Worm (Caenorhabditis elegans) whole organism, young adult: Measurements from ENCODE around the gene nhr-260.

Source experiments
- F52B5.7 ChIP-seq: sonication (generic microtip); optimal IDR thresholded peaks from 2 replicates; lab custom pipeline; 2016; ENCODE audit warnings: mild to moderate bottlenecking, missing genetic modification characterization, missing compliant biosample characterization
- Y56A3A.18 ChIP-seq: fragments of 200-800 bp; sonication (Bioruptor generic); IDR thresholded peaks from 2 replicates; pipeline ENCODE4 v1.3.6; 2022; ENCODE audit warnings: missing genetic modification reagents, missing genetic modification characterization, missing compliant biosample characterization
- Y79H2A.3 ChIP-seq: fragments of 200-800 bp; sonication (Bioruptor generic); conservative IDR thresholded peaks from 2 replicates; pipeline ENCODE4 v1.3.6; 2022; ENCODE audit warnings: missing genetic modification reagents, missing genetic modification characterization, missing compliant biosample characterization
- ama-1 ChIP-seq, 3 experiments: fragments of 150-350 bp in 1 of 3; sonication (generic microtip) in 2 of 3; optimal IDR thresholded peaks; 2 replicates each; lab custom pipeline; 2014 to 2018; ENCODE audit warnings: missing biosample characterization in 2 of 3, missing genetic modification characterization in 2 of 3, missing genetic modification reagents in 2 of 3
- ceh-40 ChIP-seq: fragments of 200-800 bp; sonication (Bioruptor generic); IDR thresholded peaks from 2 replicates; pipeline ENCODE4 v1.3.6; 2022; ENCODE audit warnings: missing genetic modification characterization, missing compliant biosample characterization
- dpl-1 ChIP-seq: fragments of 150-350 bp; optimal IDR thresholded peaks from 2 replicates; lab custom pipeline; 2014; ENCODE audit warnings: missing biosample characterization, missing genetic modification reagents, missing genetic modification characterization
- gei-17 ChIP-seq: fragments of 200-800 bp; sonication (Bioruptor generic); optimal IDR thresholded peaks from 2 replicates; lab custom pipeline; 2018; ENCODE audit warnings: mild to moderate bottlenecking, missing genetic modification characterization, missing compliant biosample characterization
- snpc-4 ChIP-seq, 5 experiments: fragments of 150-350 bp in 1 of 5; sonication (generic microtip) in 4 of 5; optimal IDR thresholded peaks; 2 replicates each; lab custom pipeline; 2014 to 2018; ENCODE audit warnings: missing genetic modification characterization in 5 of 5, missing biosample characterization in 3 of 5, antibody characterized with exemption in 2 of 5, mild to moderate bottlenecking in 2 of 5, missing compliant biosample characterization in 2 of 5, missing genotype in 2 of 5, moderate library complexity in 2 of 5, missing genetic modification reagents in 1 of 5
- ztf-18 ChIP-seq: sonication (generic microtip); optimal IDR thresholded peaks from 2 replicates; lab custom pipeline; 2016; ENCODE audit warnings: missing genotype, mild to moderate bottlenecking, missing genetic modification characterization, missing compliant biosample characterization

DNA sequence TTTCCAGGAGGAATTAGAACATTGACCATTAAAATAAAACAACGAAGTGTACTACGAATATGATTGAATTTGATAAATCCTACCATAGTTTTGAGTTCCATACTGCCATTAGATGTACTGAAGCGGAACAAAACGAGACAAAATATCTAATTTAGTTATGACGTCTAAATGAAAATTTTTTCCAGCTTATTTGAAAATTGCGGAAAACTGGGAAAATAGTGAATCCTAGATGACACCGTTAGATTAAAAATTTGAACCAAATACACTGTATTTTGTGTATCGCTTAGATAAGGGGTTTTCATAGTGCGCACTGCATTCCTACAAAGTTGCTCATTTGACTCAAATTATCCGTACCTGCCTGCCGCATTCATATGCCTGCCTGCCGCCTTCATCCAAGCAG, 19.7 kb upstream of the nhr-260 start, which contains the start of gene K02H11.4:
- no peak for TF ChIP-seq F52B5.7 (tag; lab: Kevin White, UChicago)
- no peak for TF ChIP-seq gei-17 (GFP tag; lab: Kevin White, UChicago)
- no peak for TF ChIP-seq ztf-18 (tag; lab: Kevin White, UChicago)
- TF ChIP-seq ama-1 (optimal IDR thresholded peaks at IDR 0.05; lab: Kevin White, UChicago), result no peak
- no peak for TF ChIP-seq ama-1 (GFP tag; optimal IDR thresholded peaks at IDR 0.05; lab: Kevin White, UChicago)
- no peak for TF ChIP-seq Y79H2A.3 (GFP tag; lab: Robert Waterston, UW)
- TF ChIP-seq snpc-4 (GFP tag; optimal IDR thresholded peaks at IDR 0.05; lab: Kevin White, UChicago), result no peak
- TF ChIP-seq snpc-4 (tag; optimal IDR thresholded peaks at IDR 0.05; lab: Kevin White, UChicago), result no peak
- TF ChIP-seq ceh-40 (GFP tag; lab: Robert Waterston, UW), result no peak
- no peak for TF ChIP-seq Y56A3A.18 (GFP tag; lab: Robert Waterston, UW)
- TF ChIP-seq dpl-1, result no peak
